Fruit fly (Drosophila melanogaster): ENCODE data around the gene HBS1.

dm6 chr3L:1899616-1900015, 34.6 kb upstream of the HBS1 start:
- TF ChIP-seq CG8478 (optimal IDR thresholded peaks at IDR 0.05) (no peak), CTCF (optimal IDR thresholded peaks at IDR 0.05) (no peak)

All from S2 (cell line).